Fruit fly (Drosophila melanogaster): ENCODE results near the gene lsn.

Gene lsn

DNA sequence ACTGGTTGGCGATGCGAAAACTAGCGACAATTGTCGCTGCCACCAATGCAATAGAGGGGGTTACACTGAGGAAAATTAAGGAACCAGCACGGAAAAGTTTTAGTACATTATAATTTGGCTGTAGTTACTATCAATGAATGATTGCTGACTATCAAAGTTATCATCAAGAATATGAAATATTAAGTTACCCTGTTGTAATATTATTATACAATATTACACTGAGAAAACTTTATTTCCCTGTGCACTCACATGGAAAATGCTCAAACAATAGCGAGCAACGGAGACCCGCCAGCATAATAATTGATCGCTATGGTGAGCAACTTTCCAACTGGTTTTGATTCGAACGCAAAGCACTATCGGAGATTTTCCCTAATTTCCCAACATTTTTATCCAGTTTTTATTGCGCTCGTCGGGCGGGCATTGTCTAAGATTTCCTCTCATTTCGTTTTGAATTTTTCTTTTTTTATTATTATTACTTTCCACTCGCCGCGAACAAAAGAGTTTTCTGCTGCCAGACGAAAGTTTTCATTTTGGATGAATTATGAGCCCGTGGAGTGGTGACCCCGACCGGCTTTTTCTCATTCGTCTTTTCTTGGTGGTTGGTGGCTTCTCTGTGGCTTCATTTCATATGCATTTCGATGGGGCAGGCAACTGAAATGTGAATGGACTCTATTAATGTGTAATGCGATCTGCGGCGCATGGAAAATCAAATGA, 2.7 kb upstream of the lsn start (continued):
- TF ChIP-seq CG31441 (GFP tag; IDR thresholded peaks at IDR 0.05) = peak; percentile 89
- peak; percentile 49 for TF ChIP-seq sqz (GFP tag; optimal IDR thresholded peaks at IDR 0.05)
- peak; percentile 39 for TF ChIP-seq Max (GFP tag; optimal IDR thresholded peaks at IDR 0.05)
- peak; percentile 56 for TF ChIP-seq danr (GFP tag; IDR thresholded peaks at IDR 0.05)
- peak; percentile 31 for TF ChIP-seq CG18476 (GFP tag; optimal IDR thresholded peaks at IDR 0.05)
- peak; percentile 57 for TF ChIP-seq onecut (GFP tag; IDR thresholded peaks at IDR 0.05)
- peak; percentile 41 for TF ChIP-seq CG2116 (GFP tag; optimal IDR thresholded peaks at IDR 0.05)
- peak; percentile 86 for TF ChIP-seq ken (GFP tag; IDR thresholded peaks at IDR 0.05)
- TF ChIP-seq emc (GFP tag; optimal IDR thresholded peaks at IDR 0.05) = no peak
- peak; percentile 72 for TF ChIP-seq fd64A (GFP tag; optimal IDR thresholded peaks at IDR 0.05)
- no peak for TF ChIP-seq B-H1 (GFP tag; IDR thresholded peaks at IDR 0.05)
- TF ChIP-seq CG12769 (tag; optimal IDR thresholded peaks at IDR 0.05) = peak; percentile 65
- no peak for TF ChIP-seq Hey (tag; optimal IDR thresholded peaks at IDR 0.05)
- peak; percentile 56 for TF ChIP-seq tap (tag; optimal IDR thresholded peaks at IDR 0.05)
- peak; percentile 74; the same call in 1 of the 3 replicates for TF ChIP-seq so (GFP tag; IDR thresholded peaks at IDR 0.05)
- no peak for TF ChIP-seq hbn (GFP tag; IDR thresholded peaks at IDR 0.05; ENCODE audit: partially characterized antibody)
- TF ChIP-seq slp2 (GFP tag; optimal IDR thresholded peaks at IDR 0.05) = peak; percentile 0
- peak; percentile 13 for TF ChIP-seq CHES-1-like (GFP tag; optimal IDR thresholded peaks at IDR 0.05)
- no peak for TF ChIP-seq HmgD (GFP tag; optimal IDR thresholded peaks at IDR 0.05)
- peak; percentile 76 for TF ChIP-seq ttk (GFP tag; IDR thresholded peaks at IDR 0.05)
- TF ChIP-seq CG5953 (GFP tag; IDR thresholded peaks at IDR 0.05) = peak; percentile 87
- no peak for TF ChIP-seq CG10321 (GFP tag; IDR thresholded peaks at IDR 0.05)
- TF ChIP-seq CG15479 (GFP tag; optimal IDR thresholded peaks at IDR 0.05) = no peak
- no peak for TF ChIP-seq CG11560 (tag; IDR thresholded peaks at IDR 0.05)
- peak; percentile 47 for TF ChIP-seq tup (GFP tag; optimal IDR thresholded peaks at IDR 0.05)
- peak; percentile 75; the same call in 2 of the 3 replicates for TF ChIP-seq otp (GFP tag; IDR thresholded peaks at IDR 0.05)
- no peak for TF ChIP-seq Hr39 (optimal IDR thresholded peaks at IDR 0.05)
- peak; percentile 81 for TF ChIP-seq gce (GFP tag; IDR thresholded peaks at IDR 0.05)
- peak; percentile 91 for TF ChIP-seq CG15601 (tag; optimal IDR thresholded peaks at IDR 0.05)
- TF ChIP-seq sisA (GFP tag; IDR thresholded peaks at IDR 0.05) = peak; percentile 74
- TF ChIP-seq ssp (GFP tag; IDR thresholded peaks at IDR 0.05) = peak; percentile 51; the same call in 1 of the 2 replicates
- TF ChIP-seq nmo (GFP tag; optimal IDR thresholded peaks at IDR 0.05) = peak; percentile 82
- no peak for TF ChIP-seq shn (GFP tag; optimal IDR thresholded peaks at IDR 0.05)
- 0 out of 2 replicates have a peak, but pooled peaks have one; percentile 16 for TF ChIP-seq CG43689 (GFP tag; IDR thresholded peaks at IDR 0.05)
- TF ChIP-seq CG3407 (GFP tag; optimal IDR thresholded peaks at IDR 0.05) = peak; percentile 88
- no peak for TF ChIP-seq Dp (GFP tag; optimal IDR thresholded peaks at IDR 0.05)
- peak; percentile 70 for TF ChIP-seq jing (GFP tag; optimal IDR thresholded peaks at IDR 0.05)
- peak; percentile 72 for TF ChIP-seq lmd (GFP tag; IDR thresholded peaks at IDR 0.05)
- TF ChIP-seq CG1233 (GFP tag; optimal IDR thresholded peaks at IDR 0.05) = peak; percentile 46
- peak in 1 of 2 experiments; percentile 71 for TF ChIP-seq Hr78 (GFP tag; optimal IDR thresholded peaks at IDR 0.05)
- TF ChIP-seq toy (GFP tag; IDR thresholded peaks at IDR 0.05) = no peak
- TF ChIP-seq CG9817 (tag; optimal IDR thresholded peaks at IDR 0.05) = peak; percentile 55
- peak; percentile 36 for TF ChIP-seq Side (GFP tag; optimal IDR thresholded peaks at IDR 0.05)
- TF ChIP-seq dysf (GFP tag; IDR thresholded peaks at IDR 0.05) = peak; percentile 50; the same call in 1 of the 3 replicates
- TF ChIP-seq CG3847 (GFP tag; IDR thresholded peaks at IDR 0.05) = peak; percentile 39; the same call in 1 of the 2 replicates
- TF ChIP-seq pan (optimal IDR thresholded peaks at IDR 0.05) = no peak
- peak in 1 of 2 experiments; percentile 69 for TF ChIP-seq pan (GFP tag; optimal IDR thresholded peaks at IDR 0.05 in 1 of 2, IDR thresholded peaks at IDR 0.05 in 1 of 2)
- TF ChIP-seq CG6272 (GFP tag; IDR thresholded peaks at IDR 0.05) = peak; percentile 17; the same call in 1 of the 2 replicates
- TF ChIP-seq zf30C (GFP tag; optimal IDR thresholded peaks at IDR 0.05) = peak; percentile 78
- TF ChIP-seq CG30431 (GFP tag; optimal IDR thresholded peaks at IDR 0.05) = peak; percentile 57
